Worm (Caenorhabditis elegans) whole organism, L1 larva: ENCODE results near the gene Y39G8B.2.
A peak's percentile ranks its signal among the peaks of the same experiment; 100 is the strongest.

Experiments used
- C16A3.4 ChIP-seq: fragments of 150-350 bp; optimal IDR thresholded peaks from 2 replicates; lab custom pipeline; 2014; ENCODE audit warnings: missing biosample characterization, missing genetic modification characterization
- C34B4.2 ChIP-seq: sonication (generic microtip); optimal IDR thresholded peaks from 2 replicates; lab custom pipeline; 2017; ENCODE audit warnings: mild to moderate bottlenecking, missing genetic modification characterization, missing compliant biosample characterization
- F16B12.6 ChIP-seq: fragments of 150-350 bp; optimal IDR thresholded peaks from 2 replicates; lab custom pipeline; 2014; ENCODE audit warnings: missing biosample characterization, missing genetic modification characterization
- aha-1 ChIP-seq: fragments of 150-350 bp; optimal IDR thresholded peaks from 2 replicates; lab custom pipeline; 2014; ENCODE audit warnings: missing biosample characterization, missing genetic modification characterization
- ceh-63 ChIP-seq: fragments of 200-800 bp; sonication (Bioruptor generic); optimal IDR thresholded peaks from 2 replicates; lab custom pipeline; 2018; ENCODE audit warnings: mild to moderate bottlenecking, missing genetic modification characterization, missing compliant biosample characterization
- ceh-8 ChIP-seq: fragments of 200-800 bp; sonication (Bioruptor generic); optimal IDR thresholded peaks from 2 replicates; lab custom pipeline; 2018; ENCODE audit warnings: mild to moderate bottlenecking, missing genetic modification characterization, moderate library complexity, missing compliant biosample characterization
- ceh-88 ChIP-seq: fragments of 200-800 bp; sonication (Bioruptor generic); IDR thresholded peaks from 2 replicates; pipeline ENCODE4 v1.3.6; 2022; ENCODE audit warnings: missing genetic modification characterization, missing compliant biosample characterization
- ceh-90 ChIP-seq: sonication (generic microtip); optimal IDR thresholded peaks from 2 replicates; lab custom pipeline; 2016; ENCODE audit warnings: missing genetic modification characterization, missing compliant biosample characterization
- dpl-1 ChIP-seq, 3 experiments: fragments of 150-350 bp in 2 of 3; sonication (generic microtip) in 1 of 3; optimal IDR thresholded peaks; 2 replicates each; lab custom pipeline; 2014 to 2017; ENCODE audit warnings: missing biosample characterization in 3 of 3, missing genetic modification characterization in 3 of 3, missing genetic modification reagents in 3 of 3
- efl-1 ChIP-seq, 4 experiments: fragments of 150-350 bp; optimal IDR thresholded peaks in 3 of 4; peaks in 1 of 4; 1 replicate in 1 of 4; 2 replicates in 3 of 4; lab custom pipeline; 2014; ENCODE audit warnings: missing biosample characterization in 2 of 4, missing genetic modification characterization in 2 of 4, missing genetic modification reagents in 2 of 4
- egl-13 ChIP-seq: sonication (generic microtip); optimal IDR thresholded peaks from 2 replicates; lab custom pipeline; 2016; ENCODE audit warnings: missing genotype, missing genetic modification reagents, missing genetic modification characterization, missing compliant biosample characterization
- elt-2 ChIP-seq: sonication (generic microtip); optimal IDR thresholded peaks from 2 replicates; lab custom pipeline; 2016; ENCODE audit warnings: missing genetic modification characterization, mild to moderate bottlenecking, inconsistent platforms, missing compliant biosample characterization, missing genetic modification reagents
- ets-5 ChIP-seq: fragments of 200-800 bp; sonication (Bioruptor generic); IDR thresholded peaks from 2 replicates; pipeline ENCODE4 v1.3.6; 2022; ENCODE audit warnings: missing genetic modification characterization, missing compliant biosample characterization
- fkh-10 ChIP-seq: sonication (generic microtip); optimal IDR thresholded peaks from 2 replicates; lab custom pipeline; 2017; ENCODE audit warnings: missing biosample characterization, missing genetic modification reagents, missing genetic modification characterization
- fkh-8 ChIP-seq: sonication (generic microtip); optimal IDR thresholded peaks from 2 replicates; lab custom pipeline; 2016; ENCODE audit warnings: mild to moderate bottlenecking, missing genetic modification characterization, missing compliant biosample characterization
- hlh-17 ChIP-seq: fragments of 200-800 bp; sonication (Bioruptor generic); optimal IDR thresholded peaks from 2 replicates; lab custom pipeline; 2018; ENCODE audit warnings: missing genetic modification characterization, mild to moderate bottlenecking, missing compliant biosample characterization, moderate library complexity, borderline replicate concordance
- hlh-4 ChIP-seq: sonication (generic microtip); optimal IDR thresholded peaks from 2 replicates; lab custom pipeline; 2016; ENCODE audit warnings: mild to moderate bottlenecking, missing genetic modification characterization, missing compliant biosample characterization
- hpl-2 ChIP-seq: fragments of 150-350 bp; optimal IDR thresholded peaks from 2 replicates; lab custom pipeline; 2014; ENCODE audit warnings: missing biosample characterization, missing genetic modification reagents, missing genetic modification characterization
- jun-1 ChIP-seq: fragments of 150-350 bp; optimal IDR thresholded peaks from 2 replicates; lab custom pipeline; 2014; ENCODE audit warnings: missing biosample characterization, missing genetic modification reagents, missing genetic modification characterization
- lin-13 ChIP-seq: fragments of 150-350 bp; optimal IDR thresholded peaks from 2 replicates; lab custom pipeline; 2014; ENCODE audit warnings: missing biosample characterization, missing genetic modification reagents, missing genetic modification characterization
- lin-14 ChIP-seq: fragments of 200-800 bp; sonication (Bioruptor generic); optimal IDR thresholded peaks from 2 replicates; lab custom pipeline; 2018; ENCODE audit warnings: mild to moderate bottlenecking, missing genetic modification characterization, moderate library complexity, missing compliant biosample characterization
- lin-35 ChIP-seq, 2 experiments: fragments of 150-350 bp; optimal IDR thresholded peaks; 2 replicates each; lab custom pipeline; 2014; ENCODE audit warnings: missing biosample characterization in 2 of 2, missing genetic modification characterization in 2 of 2, missing genetic modification reagents in 2 of 2
- lsy-2 ChIP-seq, 2 experiments: fragments of 150-350 bp; optimal IDR thresholded peaks; 2 replicates each; lab custom pipeline; 2014; ENCODE audit warnings: missing biosample characterization in 2 of 2, missing genetic modification characterization in 2 of 2
- nhr-11 ChIP-seq: fragments of 150-350 bp; optimal IDR thresholded peaks from 2 replicates; lab custom pipeline; 2014; ENCODE audit warnings: missing biosample characterization, missing genetic modification characterization
- nhr-12 ChIP-seq: sonication (generic microtip); optimal IDR thresholded peaks from 2 replicates; lab custom pipeline; 2017; ENCODE audit warnings: missing biosample characterization, missing genetic modification characterization
- nhr-19 ChIP-seq: fragments of 200-800 bp; sonication (Bioruptor generic); conservative IDR thresholded peaks from 2 replicates; pipeline ENCODE4 v1.3.6; 2022; ENCODE audit warnings: missing genetic modification characterization, missing compliant biosample characterization
- nhr-20 ChIP-seq: sonication (generic microtip); optimal IDR thresholded peaks from 2 replicates; lab custom pipeline; 2016; ENCODE audit warnings: mild to moderate bottlenecking, missing genetic modification characterization, missing compliant biosample characterization
- nhr-237 ChIP-seq: fragments of 150-350 bp; optimal IDR thresholded peaks from 2 replicates; lab custom pipeline; 2014; ENCODE audit warnings: missing biosample characterization, missing genetic modification characterization
- nhr-28 ChIP-seq: fragments of 150-350 bp; optimal IDR thresholded peaks from 2 replicates; lab custom pipeline; 2014; ENCODE audit warnings: missing biosample characterization, missing genetic modification characterization
- snpc-4 ChIP-seq: fragments of 150-350 bp; optimal IDR thresholded peaks from 2 replicates; lab custom pipeline; 2014; ENCODE audit warnings: missing biosample characterization, missing genetic modification characterization
- snu-23 ChIP-seq: sonication (generic microtip); optimal IDR thresholded peaks from 2 replicates; lab custom pipeline; 2016; ENCODE audit warnings: missing genetic modification characterization, missing compliant biosample characterization
- sox-4 ChIP-seq: sonication (generic microtip); optimal IDR thresholded peaks from 2 replicates; lab custom pipeline; 2016; ENCODE audit warnings: missing genetic modification characterization, missing compliant biosample characterization
- sup-37 ChIP-seq: fragments of 200-800 bp; sonication (Bioruptor generic); optimal IDR thresholded peaks from 2 replicates; lab custom pipeline; 2018; ENCODE audit warnings: mild to moderate bottlenecking, missing genetic modification characterization, missing compliant biosample characterization
- swsn-7 ChIP-seq: sonication (generic microtip); optimal IDR thresholded peaks from 2 replicates; lab custom pipeline; 2016; ENCODE audit warnings: missing genetic modification characterization, missing compliant biosample characterization
- tbx-2 ChIP-seq: sonication (generic microtip); optimal IDR thresholded peaks from 2 replicates; lab custom pipeline; 2016; ENCODE audit warnings: missing genetic modification characterization, missing compliant biosample characterization
- unc-130 ChIP-seq: fragments of 150-350 bp; optimal IDR thresholded peaks from 2 replicates; lab custom pipeline; 2017; ENCODE audit warnings: missing biosample characterization, missing genetic modification characterization, inconsistent platforms
- unc-98 ChIP-seq: fragments of 200-800 bp; sonication (Bioruptor generic); IDR thresholded peaks from 2 replicates; pipeline ENCODE4 v1.3.6; 2022; ENCODE audit warnings: missing genetic modification characterization, missing compliant biosample characterization
- vab-15 ChIP-seq: sonication (generic microtip); optimal IDR thresholded peaks from 2 replicates; lab custom pipeline; 2017; ENCODE audit warnings: missing genotype, mild to moderate bottlenecking, missing genetic modification characterization, missing compliant biosample characterization
- zag-1 ChIP-seq: fragments of 150-350 bp; optimal IDR thresholded peaks from 2 replicates; lab custom pipeline; 2014; ENCODE audit warnings: missing biosample characterization, missing genetic modification characterization
- zip-4 ChIP-seq: fragments of 200-800 bp; sonication (Bioruptor generic); optimal IDR thresholded peaks from 2 replicates; lab custom pipeline; 2018; ENCODE audit warnings: mild to moderate bottlenecking, missing genetic modification characterization, moderate library complexity, missing compliant biosample characterization

Gene Y39G8B.2

ce11 chrII:13939531-13939930 is 36.5 kb downstream of the Y39G8B.2 start, which contains the start of gene W07G1.1:
TSS of gene W07G1.1 (minus strand) at chrII:13939631.
- TF ChIP-seq zip-4 (GFP tag; lab: Kevin White, UChicago) (no peak), lsy-2 (tag; optimal IDR thresholded peaks at IDR 0.05; lab: Kevin White, UChicago) (no peak), snu-23 (GFP tag; lab: Kevin White, UChicago) (no peak), aha-1 (no peak), fkh-10 (GFP tag; lab: Kevin White, UChicago) (no peak), ets-5 (GFP tag; lab: Robert Waterston, UW) (no peak), fkh-8 (tag; lab: Kevin White, UChicago) (no peak), ceh-63 (GFP tag; lab: Kevin White, UChicago) (no peak)

- TF ChIP-seq lin-13 (no peak), lin-35 (GFP tag; optimal IDR thresholded peaks at IDR 0.05; lab: Kevin White, UChicago) (no peak), lin-14 (no peak), nhr-19 (GFP tag; lab: Robert Waterston, UW) (no peak), tbx-2 (no peak), nhr-28 (tag; lab: Kevin White, UChicago) (no peak), dpl-1 (GFP tag; optimal IDR thresholded peaks at IDR 0.05; lab: Kevin White, UChicago) (no peak), lsy-2 (tag; optimal IDR thresholded peaks at IDR 0.05; lab: Kevin White, UChicago) (no peak), hpl-2 (no peak), swsn-7 (tag; lab: Kevin White, UChicago) (no peak)
- TF ChIP-seq, all 84 proteins: peak for 0
Observed at ce11 chrII:13938290-13938689, 37.7 kb downstream of the Y39G8B.2 start.

ce11 chrII:13935907-13936306 is 40.1 kb downstream of the Y39G8B.2 start:
- no peak for TF ChIP-seq ceh-88 (GFP tag; lab: Robert Waterston, UW)
- no peak for TF ChIP-seq efl-1 (optimal IDR thresholded peaks at IDR 0.05; lab: Kevin White, UChicago)
- TF ChIP-seq efl-1 (GFP tag; optimal IDR thresholded peaks at IDR 0.05 in 1 of 2; lab: Kevin White, UChicago), result peak in 1 of 2 experiments; percentile 78
- TF ChIP-seq ceh-8 (GFP tag; lab: Kevin White, UChicago), result peak; percentile 52
- no peak for TF ChIP-seq snpc-4
- no peak for TF ChIP-seq C16A3.4 (tag; lab: Kevin White, UChicago)
- peak; percentile 17 for TF ChIP-seq egl-13 (tag; lab: Kevin White, UChicago)
- no peak for TF ChIP-seq nhr-19 (GFP tag; lab: Robert Waterston, UW)
- no peak for TF ChIP-seq lsy-2 (tag; optimal IDR thresholded peaks at IDR 0.05; lab: Kevin White, UChicago)
- peak; percentile 55 for TF ChIP-seq lin-14
- TF ChIP-seq, all 84 proteins: peak for 4

ce11 chrII:13933534-13933933 is 42.5 kb downstream of the Y39G8B.2 start:
- no peak for TF ChIP-seq vab-15
- no peak for TF ChIP-seq nhr-11 (tag; lab: Kevin White, UChicago)
- no peak for TF ChIP-seq fkh-10 (GFP tag; lab: Kevin White, UChicago)
- no peak for TF ChIP-seq unc-98 (GFP tag; lab: Robert Waterston, UW)
- no peak for TF ChIP-seq lin-35 (GFP tag; optimal IDR thresholded peaks at IDR 0.05; lab: Kevin White, UChicago)
- TF ChIP-seq nhr-20, result no peak
- no peak for TF ChIP-seq ceh-90 (tag; lab: Kevin White, UChicago)
- TF ChIP-seq jun-1, result no peak
- no peak for TF ChIP-seq nhr-12 (tag; lab: Kevin White, UChicago)
- no peak for TF ChIP-seq nhr-237
- no peak for TF ChIP-seq swsn-7 (tag; lab: Kevin White, UChicago)
- TF ChIP-seq snpc-4, result no peak
- TF ChIP-seq tbx-2, result no peak
- TF ChIP-seq lin-14, result peak; percentile 47
- TF ChIP-seq unc-130, result no peak
- TF ChIP-seq hlh-17 (GFP tag; lab: Kevin White, UChicago), result no peak
- TF ChIP-seq efl-1 (optimal IDR thresholded peaks at IDR 0.05; lab: Kevin White, UChicago), result no peak
- peak in 1 of 2 experiments; percentile 61 for TF ChIP-seq efl-1 (GFP tag; optimal IDR thresholded peaks at IDR 0.05 in 1 of 2; lab: Kevin White, UChicago)
- TF ChIP-seq egl-13 (tag; lab: Kevin White, UChicago), result no peak
- no peak for TF ChIP-seq C34B4.2 (tag; lab: Kevin White, UChicago)
- TF ChIP-seq elt-2, result no peak
- no peak for TF ChIP-seq fkh-8 (tag; lab: Kevin White, UChicago)
- TF ChIP-seq snu-23 (GFP tag; lab: Kevin White, UChicago), result no peak
- TF ChIP-seq ceh-63 (GFP tag; lab: Kevin White, UChicago), result peak; percentile 76
- no peak for TF ChIP-seq hlh-4 (tag; lab: Kevin White, UChicago)
- no peak for TF ChIP-seq nhr-28 (tag; lab: Kevin White, UChicago)
- no peak for TF ChIP-seq F16B12.6
- TF ChIP-seq ceh-8 (GFP tag; lab: Kevin White, UChicago), result peak; percentile 56
- TF ChIP-seq sup-37 (GFP tag; lab: Kevin White, UChicago), result no peak
- no peak for TF ChIP-seq zag-1 (tag; lab: Kevin White, UChicago)
- no peak for TF ChIP-seq sox-4 (tag; lab: Kevin White, UChicago)
